Worm (Caenorhabditis elegans) whole organism, L1 larva: ENCODE results near the gene T16G12.13.

Experiments
- C04F5.9 ChIP-seq: sonication (generic microtip); optimal IDR thresholded peaks from 2 replicates; lab custom pipeline; 2016; ENCODE audit warnings: missing genetic modification characterization, missing compliant biosample characterization
- C16A3.4 ChIP-seq: fragments of 150-350 bp; optimal IDR thresholded peaks from 2 replicates; lab custom pipeline; 2014; ENCODE audit warnings: missing biosample characterization, missing genetic modification characterization
- F16B12.6 ChIP-seq: fragments of 150-350 bp; optimal IDR thresholded peaks from 2 replicates; lab custom pipeline; 2014; ENCODE audit warnings: missing biosample characterization, missing genetic modification characterization
- Y116A8C.19 ChIP-seq: sonication (generic microtip); optimal IDR thresholded peaks from 2 replicates; lab custom pipeline; 2016; ENCODE audit warnings: missing compliant biosample characterization, missing genetic modification characterization, borderline replicate concordance
- alr-1 ChIP-seq: fragments of 200-800 bp; sonication (Bioruptor generic); optimal IDR thresholded peaks from 2 replicates; lab custom pipeline; 2018; ENCODE audit warnings: borderline replicate concordance, mild to moderate bottlenecking, missing genetic modification characterization, missing compliant biosample characterization
- ceh-63 ChIP-seq: fragments of 200-800 bp; sonication (Bioruptor generic); optimal IDR thresholded peaks from 2 replicates; lab custom pipeline; 2018; ENCODE audit warnings: mild to moderate bottlenecking, missing genetic modification characterization, missing compliant biosample characterization
- ceh-8 ChIP-seq: fragments of 200-800 bp; sonication (Bioruptor generic); optimal IDR thresholded peaks from 2 replicates; lab custom pipeline; 2018; ENCODE audit warnings: mild to moderate bottlenecking, missing genetic modification characterization, moderate library complexity, missing compliant biosample characterization
- ceh-82 ChIP-seq, 3 experiments: fragments of 150-350 bp in 1 of 3; sonication (generic microtip) in 2 of 3; optimal IDR thresholded peaks; 2 replicates each; lab custom pipeline; 2014 to 2017; ENCODE audit warnings: missing biosample characterization in 3 of 3, missing genetic modification characterization in 3 of 3
- dsc-1 ChIP-seq: sonication (generic microtip); optimal IDR thresholded peaks from 2 replicates; lab custom pipeline; 2016; ENCODE audit warnings: mild to moderate bottlenecking, missing genetic modification characterization, missing compliant biosample characterization
- efl-1 ChIP-seq, 4 experiments: fragments of 150-350 bp; optimal IDR thresholded peaks in 3 of 4; peaks in 1 of 4; 1 replicate in 1 of 4; 2 replicates in 3 of 4; lab custom pipeline; 2014; ENCODE audit warnings: missing biosample characterization in 2 of 4, missing genetic modification characterization in 2 of 4, missing genetic modification reagents in 2 of 4
- elt-2 ChIP-seq: sonication (generic microtip); optimal IDR thresholded peaks from 2 replicates; lab custom pipeline; 2016; ENCODE audit warnings: missing genetic modification characterization, mild to moderate bottlenecking, inconsistent platforms, missing compliant biosample characterization, missing genetic modification reagents
- fkh-10 ChIP-seq: sonication (generic microtip); optimal IDR thresholded peaks from 2 replicates; lab custom pipeline; 2017; ENCODE audit warnings: missing biosample characterization, missing genetic modification reagents, missing genetic modification characterization
- fkh-4 ChIP-seq: sonication (generic microtip); optimal IDR thresholded peaks from 2 replicates; lab custom pipeline; 2016; ENCODE audit warnings: missing compliant biosample characterization, missing genetic modification characterization, borderline replicate concordance
- fkh-8 ChIP-seq: sonication (generic microtip); optimal IDR thresholded peaks from 2 replicates; lab custom pipeline; 2016; ENCODE audit warnings: mild to moderate bottlenecking, missing genetic modification characterization, missing compliant biosample characterization
- grh-1 ChIP-seq: fragments of 200-800 bp; sonication (Bioruptor generic); IDR thresholded peaks from 2 replicates; pipeline ENCODE4 v1.3.6; 2022; ENCODE audit warnings: missing genetic modification reagents, missing genetic modification characterization, missing compliant biosample characterization
- hlh-4 ChIP-seq: sonication (generic microtip); optimal IDR thresholded peaks from 2 replicates; lab custom pipeline; 2016; ENCODE audit warnings: mild to moderate bottlenecking, missing genetic modification characterization, missing compliant biosample characterization
- hpl-2 ChIP-seq: fragments of 150-350 bp; optimal IDR thresholded peaks from 2 replicates; lab custom pipeline; 2014; ENCODE audit warnings: missing biosample characterization, missing genetic modification reagents, missing genetic modification characterization
- isw-1 ChIP-seq: fragments of 200-800 bp; sonication (Bioruptor generic); IDR thresholded peaks from 2 replicates; pipeline ENCODE4 v1.3.6; 2022; ENCODE audit warnings: missing genetic modification characterization, missing compliant biosample characterization
- jun-1 ChIP-seq: fragments of 150-350 bp; optimal IDR thresholded peaks from 2 replicates; lab custom pipeline; 2014; ENCODE audit warnings: missing biosample characterization, missing genetic modification reagents, missing genetic modification characterization
- lin-15B ChIP-seq: fragments of 150-350 bp; sonication (generic microtip); optimal IDR thresholded peaks from 3 replicates; lab custom pipeline; 2014; ENCODE audit warnings: missing biosample characterization, missing genetic modification characterization
- lin-35 ChIP-seq, 2 experiments: fragments of 150-350 bp; optimal IDR thresholded peaks; 2 replicates each; lab custom pipeline; 2014; ENCODE audit warnings: missing biosample characterization in 2 of 2, missing genetic modification characterization in 2 of 2, missing genetic modification reagents in 2 of 2
- lin-39 ChIP-seq: fragments of 150-350 bp; optimal IDR thresholded peaks from 2 replicates; lab custom pipeline; 2014; ENCODE audit warnings: missing biosample characterization, missing genetic modification reagents, missing genetic modification characterization
- lsy-2 ChIP-seq, 2 experiments: fragments of 150-350 bp; optimal IDR thresholded peaks; 2 replicates each; lab custom pipeline; 2014; ENCODE audit warnings: missing biosample characterization in 2 of 2, missing genetic modification characterization in 2 of 2
- mab-9 ChIP-seq: fragments of 200-800 bp; sonication (Bioruptor generic); IDR thresholded peaks from 2 replicates; pipeline ENCODE4 v1.3.6; 2022; ENCODE audit warnings: missing genetic modification reagents, missing genetic modification characterization, missing compliant biosample characterization
- mdl-1 ChIP-seq, 2 experiments: fragments of 150-350 bp; optimal IDR thresholded peaks; 2 replicates each; lab custom pipeline; 2014 to 2017; ENCODE audit warnings: missing biosample characterization in 2 of 2, missing genetic modification characterization in 2 of 2, inconsistent platforms in 1 of 2
- nhr-12 ChIP-seq: sonication (generic microtip); optimal IDR thresholded peaks from 2 replicates; lab custom pipeline; 2017; ENCODE audit warnings: missing biosample characterization, missing genetic modification characterization
- nhr-237 ChIP-seq: fragments of 150-350 bp; optimal IDR thresholded peaks from 2 replicates; lab custom pipeline; 2014; ENCODE audit warnings: missing biosample characterization, missing genetic modification characterization
- nhr-28 ChIP-seq: fragments of 150-350 bp; optimal IDR thresholded peaks from 2 replicates; lab custom pipeline; 2014; ENCODE audit warnings: missing biosample characterization, missing genetic modification characterization
- nhr-71 ChIP-seq: sonication (generic microtip); optimal IDR thresholded peaks from 2 replicates; lab custom pipeline; 2016; ENCODE audit warnings: mild to moderate bottlenecking, missing genetic modification characterization, moderate library complexity, missing compliant biosample characterization
- nhr-77 ChIP-seq: fragments of 150-350 bp; optimal IDR thresholded peaks from 2 replicates; lab custom pipeline; 2014; ENCODE audit warnings: missing biosample characterization, missing genetic modification characterization
- pag-3 ChIP-seq: sonication (generic microtip); optimal IDR thresholded peaks from 2 replicates; lab custom pipeline; 2017; ENCODE audit warnings: missing genetic modification characterization, mild to moderate bottlenecking, missing compliant biosample characterization, antibody characterized with exemption, borderline replicate concordance; ENCODE audit not compliant: insufficient read depth
- pqm-1 ChIP-seq: sonication (generic microtip); optimal IDR thresholded peaks from 3 replicates; lab custom pipeline; 2017; ENCODE audit warnings: missing biosample characterization, missing genetic modification characterization
- rnt-1 ChIP-seq: sonication (generic microtip); optimal IDR thresholded peaks from 2 replicates; lab custom pipeline; 2016; ENCODE audit warnings: mild to moderate bottlenecking, missing genetic modification characterization, moderate library complexity, missing compliant biosample characterization
- snpc-4 ChIP-seq: fragments of 150-350 bp; optimal IDR thresholded peaks from 2 replicates; lab custom pipeline; 2014; ENCODE audit warnings: missing biosample characterization, missing genetic modification characterization
- snu-23 ChIP-seq: sonication (generic microtip); optimal IDR thresholded peaks from 2 replicates; lab custom pipeline; 2016; ENCODE audit warnings: missing genetic modification characterization, missing compliant biosample characterization
- sptf-1 ChIP-seq: fragments of 150-350 bp; optimal IDR thresholded peaks from 2 replicates; lab custom pipeline; 2014; ENCODE audit warnings: missing biosample characterization, missing genetic modification characterization
- swsn-7 ChIP-seq: sonication (generic microtip); optimal IDR thresholded peaks from 2 replicates; lab custom pipeline; 2016; ENCODE audit warnings: missing genetic modification characterization, missing compliant biosample characterization
- tbx-2 ChIP-seq: sonication (generic microtip); optimal IDR thresholded peaks from 2 replicates; lab custom pipeline; 2016; ENCODE audit warnings: missing genetic modification characterization, missing compliant biosample characterization
- unc-130 ChIP-seq: fragments of 150-350 bp; optimal IDR thresholded peaks from 2 replicates; lab custom pipeline; 2017; ENCODE audit warnings: missing biosample characterization, missing genetic modification characterization, inconsistent platforms
- unc-62 ChIP-seq: fragments of 150-350 bp; optimal IDR thresholded peaks from 2 replicates; lab custom pipeline; 2014; ENCODE audit warnings: missing biosample characterization, missing genetic modification reagents, missing genetic modification characterization
- unc-86 ChIP-seq: sonication (generic microtip); optimal IDR thresholded peaks from 2 replicates; lab custom pipeline; 2016; ENCODE audit warnings: missing genetic modification characterization, missing compliant biosample characterization
- unc-98 ChIP-seq: fragments of 200-800 bp; sonication (Bioruptor generic); IDR thresholded peaks from 2 replicates; pipeline ENCODE4 v1.3.6; 2022; ENCODE audit warnings: missing genetic modification characterization, missing compliant biosample characterization
- vab-15 ChIP-seq: sonication (generic microtip); optimal IDR thresholded peaks from 2 replicates; lab custom pipeline; 2017; ENCODE audit warnings: missing genotype, mild to moderate bottlenecking, missing genetic modification characterization, missing compliant biosample characterization
- xbp-1 ChIP-seq: sonication (generic microtip); optimal IDR thresholded peaks from 2 replicates; lab custom pipeline; 2016; ENCODE audit warnings: missing genetic modification characterization, missing compliant biosample characterization
- zag-1 ChIP-seq: fragments of 150-350 bp; optimal IDR thresholded peaks from 2 replicates; lab custom pipeline; 2014; ENCODE audit warnings: missing biosample characterization, missing genetic modification characterization
- ztf-4 ChIP-seq: fragments of 150-350 bp; optimal IDR thresholded peaks from 2 replicates; lab custom pipeline; 2014; ENCODE audit warnings: missing biosample characterization, missing genetic modification characterization

T16G12.13 gene

ce11 chrIII:10060573-10060972, at the start of gene T16G12.13:
Gene T16G12.13 (plus strand): TSS chrIII:10060865.
- no peak for TF ChIP-seq ceh-82 (tag; optimal IDR thresholded peaks at IDR 0.05; lab: Kevin White, UChicago)
- TF ChIP-seq nhr-28 (tag; lab: Kevin White, UChicago): no peak
- TF ChIP-seq unc-98 (GFP tag; lab: Robert Waterston, UW): no peak
- no peak for TF ChIP-seq lin-15B (tag; lab: Kevin White, UChicago)
- no peak for TF ChIP-seq F16B12.6 (tag; lab: Kevin White, UChicago)
- TF ChIP-seq rnt-1 (tag; lab: Kevin White, UChicago): no peak
- no peak for TF ChIP-seq swsn-7 (tag; lab: Kevin White, UChicago)
- no peak for TF ChIP-seq dsc-1 (tag; lab: Kevin White, UChicago)
- TF ChIP-seq unc-86 (tag; lab: Kevin White, UChicago): no peak

ce11 chrIII:10012136-10012535, 48.5 kb upstream of the T16G12.13 start, which contains the start of gene C05B5.16:
Gene C05B5.16 (plus strand): TSS chrIII:10012436.
- no peak for TF ChIP-seq unc-130 (tag; lab: Kevin White, UChicago)
- TF ChIP-seq xbp-1 (tag; lab: Kevin White, UChicago): no peak
- TF ChIP-seq nhr-237 (tag; lab: Kevin White, UChicago): no peak
- no peak for TF ChIP-seq ceh-63 (GFP tag; lab: Kevin White, UChicago)
- TF ChIP-seq ceh-82 (tag; optimal IDR thresholded peaks at IDR 0.05; lab: Kevin White, UChicago): no peak
- TF ChIP-seq rnt-1 (tag; lab: Kevin White, UChicago): no peak
- TF ChIP-seq hpl-2: no peak
- no peak for TF ChIP-seq zag-1
- no peak for TF ChIP-seq Y116A8C.19
- no peak for TF ChIP-seq jun-1 (tag; lab: Kevin White, UChicago)
- no peak for TF ChIP-seq efl-1 (optimal IDR thresholded peaks at IDR 0.05; lab: Kevin White, UChicago)
- TF ChIP-seq efl-1 (GFP tag; optimal IDR thresholded peaks at IDR 0.05 in 1 of 2; lab: Kevin White, UChicago): no peak
- no peak for TF ChIP-seq lin-35 (GFP tag; optimal IDR thresholded peaks at IDR 0.05; lab: Kevin White, UChicago)
- no peak for TF ChIP-seq mdl-1 (tag; optimal IDR thresholded peaks at IDR 0.05; lab: Kevin White, UChicago)
- TF ChIP-seq isw-1 (GFP tag; lab: Robert Waterston, UW): no peak
- no peak for TF ChIP-seq fkh-4 (tag; lab: Kevin White, UChicago)

- TF ChIP-seq grh-1 (GFP tag; lab: Robert Waterston, UW) (no peak), lin-35 (GFP tag; optimal IDR thresholded peaks at IDR 0.05; lab: Kevin White, UChicago) (peak in 1 of 2 experiments; percentile 55), isw-1 (GFP tag; lab: Robert Waterston, UW) (0 out of 2 replicates have a peak, but pooled peaks have one; percentile 6), jun-1 (tag; lab: Kevin White, UChicago) (no peak), dsc-1 (tag; lab: Kevin White, UChicago) (peak; percentile 61), fkh-10 (GFP tag; lab: Kevin White, UChicago) (peak; percentile 61), hlh-4 (tag; lab: Kevin White, UChicago) (no peak), mdl-1 (tag; optimal IDR thresholded peaks at IDR 0.05; lab: Kevin White, UChicago) (peak in 1 of 2 experiments; percentile 4), nhr-71 (tag; lab: Kevin White, UChicago) (peak; percentile 75), swsn-7 (tag; lab: Kevin White, UChicago) (peak; percentile 43), fkh-8 (tag; lab: Kevin White, UChicago) (peak; percentile 79), alr-1 (tag; lab: Kevin White, UChicago) (no peak), snpc-4 (tag; lab: Kevin White, UChicago) (peak; percentile 34), unc-86 (tag; lab: Kevin White, UChicago) (peak; percentile 74), unc-62 (GFP tag; lab: Kevin White, UChicago) (no peak), elt-2 (tag; lab: Kevin White, UChicago) (no peak), ztf-4 (tag; lab: Kevin White, UChicago) (no peak), pag-3 (tag; lab: Kevin White, UChicago) (no peak), mab-9 (no peak), snu-23 (peak; percentile 55), nhr-77 (tag; lab: Kevin White, UChicago) (no peak), C04F5.9 (tag; lab: Kevin White, UChicago) (no peak), tbx-2 (tag; lab: Kevin White, UChicago) (peak; percentile 33), vab-15 (tag; lab: Kevin White, UChicago) (no peak), ceh-8 (GFP tag; lab: Kevin White, UChicago) (no peak), xbp-1 (tag; lab: Kevin White, UChicago) (peak; percentile 49), pqm-1 (tag; lab: Kevin White, UChicago) (no peak), C16A3.4 (no peak), lsy-2 (tag; optimal IDR thresholded peaks at IDR 0.05; lab: Kevin White, UChicago) (peak; percentile 7 to 46), nhr-12 (tag; lab: Kevin White, UChicago) (no peak), zag-1 (no peak), ceh-63 (GFP tag; lab: Kevin White, UChicago) (no peak), lin-39 (tag; lab: Kevin White, UChicago) (no peak), sptf-1 (tag; lab: Kevin White, UChicago) (no peak)
Observed at ce11 chrIII:10016413-10017051, 44.1 kb upstream of the T16G12.13 start, which contains the start of gene rgs-1. Gene rgs-1 (minus strand): TSS chrIII:10016558.
